Worm (Caenorhabditis elegans) whole organism, young adult: ENCODE measurements around the gene str-16.

Experiments
- ama-1 ChIP-seq, 3 experiments: fragments of 150-350 bp in 1 of 3; sonication (generic microtip) in 2 of 3; optimal IDR thresholded peaks; 2 replicates each; lab custom pipeline; 2014 to 2018; ENCODE audit warnings: missing biosample characterization in 2 of 3, missing genetic modification characterization in 2 of 3, missing genetic modification reagents in 2 of 3
- attf-3 ChIP-seq: fragments of 200-800 bp; sonication (Bioruptor generic); conservative IDR thresholded peaks from 2 replicates; pipeline ENCODE4 v1.3.6; 2022; ENCODE audit warnings: missing genetic modification reagents, missing genetic modification characterization, missing compliant biosample characterization
- hsf-1 ChIP-seq: fragments of 200-800 bp; sonication (Bioruptor generic); IDR thresholded peaks from 2 replicates; pipeline ENCODE4 v1.3.6; 2022; ENCODE audit warnings: missing genetic modification reagents, missing genetic modification characterization, missing compliant biosample characterization
- let-607 ChIP-seq, 2 experiments: fragments of 200-800 bp in 1 of 2; sonication (Bioruptor generic) in 1 of 2; sonication (generic microtip) in 1 of 2; optimal IDR thresholded peaks; 2 replicates each; lab custom pipeline; 2016 to 2018; ENCODE audit warnings: mild to moderate bottlenecking in 2 of 2, missing compliant biosample characterization in 2 of 2, missing genetic modification characterization in 2 of 2, moderate library complexity in 2 of 2, missing genotype in 1 of 2
- unc-130 ChIP-seq: sonication (generic microtip); optimal IDR thresholded peaks from 2 replicates; lab custom pipeline; 2016; ENCODE audit warnings: missing genetic modification reagents, missing genetic modification characterization, missing compliant biosample characterization

- no peak for TF ChIP-seq ama-1 (optimal IDR thresholded peaks at IDR 0.05; lab: Kevin White, UChicago)
- TF ChIP-seq ama-1 (GFP tag; optimal IDR thresholded peaks at IDR 0.05; lab: Kevin White, UChicago) = no peak
- TF ChIP-seq attf-3 (GFP tag; lab: Robert Waterston, UW) = no peak
- no peak for TF ChIP-seq hsf-1 (GFP tag; lab: Robert Waterston, UW)
- TF ChIP-seq let-607 (tag; optimal IDR thresholded peaks at IDR 0.05; lab: Kevin White, UChicago) = no peak
- no peak for TF ChIP-seq unc-130
Observed at ce11 chrV:3259168-3259622, 22.5 kb downstream of the str-16 start, which contains the start of gene T28A11.16.
